Worm (Caenorhabditis elegans): ENCODE measurements around the gene pes-5.

pes-5 gene

ce11 chrII:11802451-11802850 lies 27.4 kb downstream of the pes-5 start, which contains the start of gene F43G6.17:
F43G6.17 (plus strand) TSS chrII:11802751.
- no peak for TF ChIP-seq egl-43 (GFP tag; IDR thresholded peaks at IDR 0.05)
- TF ChIP-seq pqm-1 (tag; optimal IDR thresholded peaks at IDR 0.05) = peak; percentile 3

DNA sequence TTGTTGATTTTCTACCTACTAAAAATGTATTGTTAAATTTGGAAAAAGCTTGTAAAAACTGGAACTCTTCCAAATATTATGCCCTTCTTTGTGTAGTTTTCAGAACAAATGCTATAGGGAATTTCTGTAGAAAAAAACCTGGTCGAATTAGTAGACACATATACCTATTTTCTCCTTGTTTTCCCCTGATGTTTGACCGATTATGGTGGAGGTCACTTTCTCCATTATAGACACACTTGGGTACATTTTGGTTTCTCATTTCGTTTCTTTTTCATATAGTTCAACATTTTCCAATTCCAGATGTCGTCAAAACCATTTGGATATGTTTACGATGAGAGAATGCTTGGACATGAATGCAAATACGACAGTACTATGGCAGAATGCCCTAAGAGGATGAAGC lies 31.1 kb downstream of the pes-5 start, which contains the start of gene hda-5:
hda-5 (plus strand) TSS at position 301 of the 400 bp plus-strand sequence.
- TF ChIP-seq daf-19 (GFP tag; conservative IDR thresholded peaks at IDR 0.05) (no peak), rbr-2 (tag; optimal IDR thresholded peaks at IDR 0.05) (no peak), unc-62 (GFP tag; optimal IDR thresholded peaks at IDR 0.05 in 1 of 2) (peak in 1 of 2 experiments; percentile 11), unc-62 (tag; optimal IDR thresholded peaks at IDR 0.05) (no peak), daf-12 (tag; optimal IDR thresholded peaks at IDR 0.05) (no peak), ceh-44 (GFP tag; IDR thresholded peaks at IDR 0.05) (no peak)

DNA sequence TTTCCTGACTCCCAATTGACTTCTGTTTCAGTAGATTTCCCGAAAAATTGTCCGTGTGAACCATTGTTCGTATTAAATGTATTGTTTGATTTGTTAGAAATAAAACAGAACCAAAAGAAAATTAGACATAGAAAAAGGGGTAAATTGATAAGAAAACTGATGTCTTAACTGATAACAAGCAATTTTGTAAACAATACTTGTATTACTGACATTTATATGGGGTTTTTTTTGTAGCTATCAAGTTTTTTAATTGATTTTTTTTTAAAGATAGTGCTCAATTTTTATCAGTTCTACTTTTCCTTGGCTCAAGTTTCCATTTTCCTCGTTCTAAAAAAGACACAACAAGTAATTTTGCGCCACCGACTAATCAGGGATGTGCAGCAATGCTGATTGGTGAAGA lies 32.6 kb downstream of the pes-5 start:
- TF ChIP-seq mdt-29 (GFP tag; IDR thresholded peaks at IDR 0.05) (no peak), daf-12 (tag; optimal IDR thresholded peaks at IDR 0.05) (no peak), nhr-102 (tag; optimal IDR thresholded peaks at IDR 0.05) (no peak), ztf-11 (tag; optimal IDR thresholded peaks at IDR 0.05) (no peak), spr-1 (tag; optimal IDR thresholded peaks at IDR 0.05) (no peak), pqm-1 (tag; optimal IDR thresholded peaks at IDR 0.05) (peak; percentile 54), nhr-28 (tag; optimal IDR thresholded peaks at IDR 0.05) (peak; percentile 76), hlh-11 (tag; optimal IDR thresholded peaks at IDR 0.05) (peak; percentile 52), php-3 (GFP tag; IDR thresholded peaks at IDR 0.05) (peak; percentile 76), daf-19 (GFP tag; conservative IDR thresholded peaks at IDR 0.05) (no peak), lin-13 (GFP tag; optimal IDR thresholded peaks at IDR 0.05) (no peak), attf-4 (tag; optimal IDR thresholded peaks at IDR 0.05) (no peak), ceh-20 (GFP tag; IDR thresholded peaks at IDR 0.05) (no peak), Y105C5A.15 (GFP tag; IDR thresholded peaks at IDR 0.05) (no peak), dve-1 (tag; optimal IDR thresholded peaks at IDR 0.05; ENCODE audit: insufficient read depth) (peak; percentile 68), dmd-6 (GFP tag; IDR thresholded peaks at IDR 0.05) (peak; percentile 29), Y5F2A.4 (GFP tag; optimal IDR thresholded peaks at IDR 0.05) (no peak), vab-7 (GFP tag; IDR thresholded peaks at IDR 0.05) (no peak), aly-2 (tag; optimal IDR thresholded peaks at IDR 0.05) (no peak), zfp-2 (tag; optimal IDR thresholded peaks at IDR 0.05) (no peak), tag-97 (GFP tag; IDR thresholded peaks at IDR 0.05) (no peak), daf-16 (GFP tag; optimal IDR thresholded peaks at IDR 0.05) (peak in 1 of 2 experiments; percentile 16), daf-16 (tag; optimal IDR thresholded peaks at IDR 0.05) (peak; percentile 82)

DNA sequence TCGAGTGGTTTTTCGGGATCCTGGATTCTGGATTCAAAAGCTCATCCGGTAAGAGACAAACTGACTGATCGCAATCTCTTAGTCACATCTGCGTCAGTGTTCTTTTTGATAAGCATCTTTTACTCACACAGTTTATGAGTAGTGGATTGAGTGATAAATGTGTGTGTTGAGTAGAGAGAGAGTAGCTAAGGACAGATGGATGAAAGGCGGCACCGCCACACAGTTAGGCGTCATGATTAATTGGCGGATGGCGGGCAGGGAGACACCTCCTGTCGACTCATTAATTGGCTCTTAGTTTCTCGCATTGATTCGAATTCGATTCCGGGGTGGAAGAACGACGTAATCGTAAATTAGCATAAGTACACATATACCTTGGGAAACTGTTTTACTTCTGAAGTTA lies 35.4 kb downstream of the pes-5 start:
- TF ChIP-seq nhr-6 (tag; optimal IDR thresholded peaks at IDR 0.05) = peak; percentile 3
- no peak for TF ChIP-seq nhr-42 (GFP tag; IDR thresholded peaks at IDR 0.05)
- no peak for TF ChIP-seq nhr-25 (tag; optimal IDR thresholded peaks at IDR 0.05; ENCODE audit: borderline replicate concordance, insufficient read depth)

- TF ChIP-seq mdl-1 (tag; optimal IDR thresholded peaks at IDR 0.05) (no peak), dpl-1 (GFP tag; optimal IDR thresholded peaks at IDR 0.05) (no peak), nhr-76 (tag; optimal IDR thresholded peaks at IDR 0.05) (no peak), ZK546.5 (tag; optimal IDR thresholded peaks at IDR 0.05) (no peak)
Observed at ce11 chrII:11790458-11790857, 39.4 kb downstream of the pes-5 start, which contains the start of gene F43G6.4. F43G6.4 (plus strand) TSS chrII:11790758.
